Worm (Caenorhabditis elegans) whole organism, L4 larva: ENCODE results near the gene srb-12.

Experiments used
- F10B5.3 ChIP-seq: sonication (generic microtip); optimal IDR thresholded peaks from 2 replicates; lab custom pipeline; 2016; ENCODE audit warnings: mild to moderate bottlenecking, missing genetic modification characterization, missing compliant biosample characterization
- F26F4.8 ChIP-seq: fragments of 200-800 bp; sonication (Bioruptor generic); conservative IDR thresholded peaks from 2 replicates; pipeline ENCODE4 v1.3.6; 2022; ENCODE audit warnings: missing genetic modification characterization, missing compliant biosample characterization
- F44E2.7 ChIP-seq: fragments of 200-800 bp; sonication (Bioruptor generic); IDR thresholded peaks from 2 replicates; pipeline ENCODE4 v2.1.2; 2022; ENCODE audit warnings: missing genetic modification characterization, missing compliant biosample characterization
- F49E8.2 ChIP-seq: sonication (generic microtip); optimal IDR thresholded peaks from 2 replicates; lab custom pipeline; 2016; ENCODE audit warnings: missing compliant biosample characterization, mild to moderate bottlenecking, missing genetic modification characterization, borderline replicate concordance
- Y105C5A.15 ChIP-seq: fragments of 200-800 bp; sonication (Bioruptor generic); IDR thresholded peaks from 2 replicates; pipeline ENCODE4 v1.3.6; 2022; ENCODE audit warnings: missing genetic modification characterization, missing compliant biosample characterization
- Y5F2A.4 ChIP-seq: fragments of 200-800 bp; sonication (Bioruptor generic); optimal IDR thresholded peaks from 2 replicates; lab custom pipeline; 2018; ENCODE audit warnings: mild to moderate bottlenecking, missing genetic modification characterization, missing compliant biosample characterization
- Y75B8A.6 ChIP-seq: fragments of 200-800 bp; sonication (Bioruptor generic); IDR thresholded peaks from 2 replicates; pipeline ENCODE4 v1.3.6; 2022; ENCODE audit warnings: missing genetic modification reagents, missing genetic modification characterization, missing compliant biosample characterization
- aha-1 ChIP-seq: fragments of 150-350 bp; peaks from one replicate; lab custom pipeline; 2014; ENCODE audit warnings: missing biosample characterization, missing genetic modification characterization
- aly-2 ChIP-seq: sonication (generic microtip); optimal IDR thresholded peaks from 2 replicates; lab custom pipeline; 2018; ENCODE audit warnings: missing biosample characterization, missing genetic modification characterization
- ceh-44 ChIP-seq: fragments of 200-800 bp; sonication (Bioruptor generic); IDR thresholded peaks from 2 replicates; pipeline ENCODE4 v1.3.6; 2022; ENCODE audit warnings: missing genetic modification reagents, missing genetic modification characterization, missing compliant biosample characterization
- ceh-82 ChIP-seq: sonication (generic microtip); optimal IDR thresholded peaks from 2 replicates; lab custom pipeline; 2017; ENCODE audit warnings: missing biosample characterization, missing genetic modification characterization
- ctbp-1 ChIP-seq: fragments of 200-800 bp; sonication (Bioruptor generic); IDR thresholded peaks from 2 replicates; pipeline ENCODE4 v1.3.6; 2022; ENCODE audit warnings: missing genetic modification reagents, missing genetic modification characterization, missing compliant biosample characterization
- daf-19 ChIP-seq: fragments of 200-800 bp; sonication (Bioruptor generic); conservative IDR thresholded peaks from 2 replicates; pipeline ENCODE4 v1.3.6; 2022; ENCODE audit warnings: missing genetic modification characterization, missing compliant biosample characterization
- duxl-1 ChIP-seq: sonication (generic microtip); optimal IDR thresholded peaks from 2 replicates; lab custom pipeline; 2016; ENCODE audit warnings: mild to moderate bottlenecking, missing genetic modification characterization, moderate library complexity, missing compliant biosample characterization; ENCODE audit not compliant: poor library complexity
- egl-43 ChIP-seq: fragments of 200-800 bp; sonication (Bioruptor generic); IDR thresholded peaks from 2 replicates; pipeline ENCODE4 v1.3.6; 2022; ENCODE audit warnings: missing genetic modification reagents, missing genetic modification characterization, missing compliant biosample characterization
- fkh-10 ChIP-seq: fragments of 150-350 bp; optimal IDR thresholded peaks from 2 replicates; lab custom pipeline; 2014; ENCODE audit warnings: missing biosample characterization, missing genetic modification reagents, missing genetic modification characterization
- jun-1 ChIP-seq: fragments of 150-350 bp; optimal IDR thresholded peaks from 2 replicates; lab custom pipeline; 2014; ENCODE audit warnings: missing biosample characterization, missing genetic modification reagents, missing genetic modification characterization
- lin-39 ChIP-seq: fragments of 150-350 bp; optimal IDR thresholded peaks from 2 replicates; lab custom pipeline; 2014; ENCODE audit warnings: missing biosample characterization, missing genetic modification reagents, missing genetic modification characterization
- lir-3 ChIP-seq: sonication (generic microtip); optimal IDR thresholded peaks from 2 replicates; lab custom pipeline; 2016; ENCODE audit warnings: mild to moderate bottlenecking, missing genetic modification characterization, missing compliant biosample characterization
- mdl-1 ChIP-seq, 2 experiments: fragments of 150-350 bp in 1 of 2; sonication (generic microtip) in 1 of 2; optimal IDR thresholded peaks; 2 replicates each; lab custom pipeline; 2014 to 2017; ENCODE audit warnings: missing biosample characterization in 2 of 2, missing genetic modification characterization in 2 of 2
- mxl-2 ChIP-seq: fragments of 200-800 bp; sonication (Bioruptor generic); conservative IDR thresholded peaks from 2 replicates; pipeline ENCODE4 v1.3.6; 2022; ENCODE audit warnings: missing genetic modification reagents, missing genetic modification characterization, missing compliant biosample characterization
- mxl-3 ChIP-seq: fragments of 200-800 bp; sonication (Bioruptor generic); optimal IDR thresholded peaks from 2 replicates; lab custom pipeline; 2018; ENCODE audit warnings: mild to moderate bottlenecking, missing genetic modification characterization, missing compliant biosample characterization
- nhr-102 ChIP-seq: sonication (generic microtip); optimal IDR thresholded peaks from 2 replicates; lab custom pipeline; 2016; ENCODE audit warnings: mild to moderate bottlenecking, missing genetic modification characterization, moderate library complexity, missing compliant biosample characterization
- nhr-11 ChIP-seq: fragments of 150-350 bp; optimal IDR thresholded peaks from 2 replicates; lab custom pipeline; 2014; ENCODE audit warnings: missing biosample characterization, missing genetic modification characterization
- nhr-111 ChIP-seq: fragments of 200-800 bp; sonication (Bioruptor generic); optimal IDR thresholded peaks from 2 replicates; lab custom pipeline; 2018; ENCODE audit warnings: mild to moderate bottlenecking, missing genetic modification characterization, missing compliant biosample characterization
- nhr-237 ChIP-seq: sonication (generic microtip); optimal IDR thresholded peaks from 2 replicates; lab custom pipeline; 2017; ENCODE audit warnings: missing biosample characterization, missing genetic modification characterization
- nhr-28 ChIP-seq: fragments of 150-350 bp; optimal IDR thresholded peaks from 2 replicates; lab custom pipeline; 2014; ENCODE audit warnings: missing biosample characterization, missing genetic modification characterization
- nhr-41 ChIP-seq: fragments of 200-800 bp; sonication (Bioruptor generic); IDR thresholded peaks from 2 replicates; pipeline ENCODE4 v1.3.6; 2022; ENCODE audit warnings: missing genetic modification reagents, missing genetic modification characterization, missing compliant biosample characterization
- nhr-42 ChIP-seq: fragments of 200-800 bp; sonication (Bioruptor generic); IDR thresholded peaks from 2 replicates; pipeline ENCODE4 v1.3.6; 2022; ENCODE audit warnings: missing genetic modification characterization, missing compliant biosample characterization
- nhr-77 ChIP-seq: fragments of 150-350 bp; optimal IDR thresholded peaks from 2 replicates; lab custom pipeline; 2014; ENCODE audit warnings: missing biosample characterization, missing genetic modification characterization
- php-3 ChIP-seq: fragments of 200-800 bp; sonication (Bioruptor generic); IDR thresholded peaks from 2 replicates; pipeline ENCODE4 v1.3.6; 2022; ENCODE audit warnings: missing genetic modification reagents, missing genetic modification characterization, missing compliant biosample characterization
- saeg-2 ChIP-seq: fragments of 200-800 bp; sonication (Bioruptor generic); IDR thresholded peaks from 2 replicates; pipeline ENCODE4 v1.3.6; 2022; ENCODE audit warnings: missing genetic modification reagents, missing genetic modification characterization, missing compliant biosample characterization
- skn-1 ChIP-seq: fragments of 150-350 bp; optimal IDR thresholded peaks from 2 replicates; lab custom pipeline; 2014; ENCODE audit warnings: missing biosample characterization, missing genetic modification characterization
- unc-130 ChIP-seq: sonication (generic microtip); optimal IDR thresholded peaks from 2 replicates; lab custom pipeline; 2016; ENCODE audit warnings: missing genetic modification reagents, missing genetic modification characterization, missing compliant biosample characterization
- zip-2 ChIP-seq: fragments of 150-350 bp; optimal IDR thresholded peaks from 2 replicates; lab custom pipeline; 2014; ENCODE audit warnings: missing biosample characterization, missing genetic modification characterization
- ztf-11 ChIP-seq: fragments of 150-350 bp; optimal IDR thresholded peaks from 2 replicates; lab custom pipeline; 2014; ENCODE audit warnings: missing biosample characterization, missing genetic modification characterization

srb-12 gene

ce11 chrII:5161102-5161501, 6.7 kb upstream of the srb-12 start, which contains the start of gene C27D6.11:
C27D6.11 (minus strand) TSS chrII:5161202.
- TF ChIP-seq zip-2 (no peak), nhr-41 (GFP tag; lab: Robert Waterston, UW) (no peak), aha-1 (no peak), lir-3 (tag; lab: Kevin White, UChicago) (no peak), skn-1 (no peak), nhr-102 (tag; lab: Kevin White, UChicago) (no peak)

- TF ChIP-seq F26F4.8 (GFP tag; lab: Robert Waterston, UW) = 0 out of 2 replicates have a peak, but pooled peaks have one; percentile 34
- TF ChIP-seq, all 104 proteins: peak for 1; not testable (repeated sequence) for 103
Measured at ce11 chrII:5158774-5159173, 4.3 kb upstream of the srb-12 start, which contains the start of gene F58A6.9. F58A6.9 (minus strand) TSS chrII:5158874.

ce11 chrII:5157525-5157924, 3.1 kb upstream of the srb-12 start, which contains the start of gene srb-13:
srb-13 (minus strand) TSS chrII:5157625.
- TF ChIP-seq ceh-44 (GFP tag; lab: Robert Waterston, UW) (no peak), saeg-2 (GFP tag; lab: Robert Waterston, UW) (no peak), nhr-28 (tag; lab: Kevin White, UChicago) (no peak), fkh-10 (GFP tag; lab: Kevin White, UChicago) (no peak), nhr-111 (no peak), mdl-1 (tag; optimal IDR thresholded peaks at IDR 0.05; lab: Kevin White, UChicago) (no peak), lin-39 (tag; lab: Kevin White, UChicago) (no peak)

ce11 chrII:5156983-5157382, 2.5 kb upstream of the srb-12 start, which contains the start of gene msp-45:
msp-45 (minus strand) TSS chrII:5157083.
- TF ChIP-seq unc-130 (GFP tag; lab: Kevin White, UChicago) (no peak), aha-1 (no peak), aly-2 (tag; lab: Kevin White, UChicago) (no peak), Y75B8A.6 (GFP tag; lab: Robert Waterston, UW) (no peak), egl-43 (GFP tag; lab: Robert Waterston, UW) (no peak), nhr-42 (GFP tag; lab: Robert Waterston, UW) (no peak), F49E8.2 (tag; lab: Kevin White, UChicago) (no peak), F44E2.7 (no peak), zip-2 (no peak), mxl-3 (GFP tag; lab: Kevin White, UChicago) (no peak), skn-1 (no peak), php-3 (GFP tag; lab: Robert Waterston, UW) (no peak), daf-19 (GFP tag; lab: Robert Waterston, UW) (no peak), lir-3 (tag; lab: Kevin White, UChicago) (no peak), duxl-1 (no peak), ctbp-1 (no peak), ceh-82 (tag; lab: Kevin White, UChicago) (no peak), nhr-11 (no peak)

ce11 chrII:5150829-5151228, 3.6 kb downstream of the srb-12 start, which contains the start of gene srb-16:
srb-16 (minus strand) TSS chrII:5150929.
- TF ChIP-seq jun-1 (tag; lab: Kevin White, UChicago) = no peak
- no peak for TF ChIP-seq Y105C5A.15 (GFP tag; lab: Robert Waterston, UW)
- TF ChIP-seq F10B5.3 (tag; lab: Kevin White, UChicago) = no peak
- TF ChIP-seq ztf-11 (tag; lab: Kevin White, UChicago) = no peak
- no peak for TF ChIP-seq ctbp-1
- TF ChIP-seq nhr-77 (tag; lab: Kevin White, UChicago) = no peak
- no peak for TF ChIP-seq Y5F2A.4 (GFP tag; lab: Kevin White, UChicago)
- TF ChIP-seq fkh-10 (GFP tag; lab: Kevin White, UChicago) = no peak
- no peak for TF ChIP-seq nhr-237 (tag; lab: Kevin White, UChicago)
- TF ChIP-seq lir-3 (tag; lab: Kevin White, UChicago) = no peak
- TF ChIP-seq mxl-2 (GFP tag; lab: Robert Waterston, UW) = no peak
